Fruit fly (Drosophila melanogaster): ENCODE measurements around the gene Myo61F.
A peak's percentile ranks its signal among the peaks of the same experiment; 100 is the strongest.

The Myo61F gene

dm6 chr3L:1320230-1320930 lies 2.1 kb downstream of the Myo61F start (continued):
- TF ChIP-seq zf30C (GFP tag; optimal IDR thresholded peaks at IDR 0.05) (no peak), MTF-1 (GFP tag; optimal IDR thresholded peaks at IDR 0.05; ENCODE audit: borderline replicate concordance) (no peak), yki (optimal IDR thresholded peaks at IDR 0.05) (no peak), ci (GFP tag; IDR thresholded peaks at IDR 0.05) (no peak), chif (GFP tag; optimal IDR thresholded peaks at IDR 0.05) (no peak), MBD-R2 (GFP tag; IDR thresholded peaks at IDR 0.05) (no peak), ap (GFP tag; IDR thresholded peaks at IDR 0.05) (no peak), H15 (GFP tag; IDR thresholded peaks at IDR 0.05) (no peak), vvl (GFP tag; IDR thresholded peaks at IDR 0.05) (no peak), CG4617 (GFP tag; optimal IDR thresholded peaks at IDR 0.05; ENCODE audit: borderline replicate concordance) (no peak), org-1 (GFP tag; optimal IDR thresholded peaks at IDR 0.05) (no peak), dm (GFP tag; optimal IDR thresholded peaks at IDR 0.05) (no peak), CG10209 (GFP tag; optimal IDR thresholded peaks at IDR 0.05) (peak; percentile 14), CG4282 (GFP tag; optimal IDR thresholded peaks at IDR 0.05) (no peak), CG10321 (GFP tag; IDR thresholded peaks at IDR 0.05) (no peak), lola (GFP tag; optimal IDR thresholded peaks at IDR 0.05) (no peak), CG30431 (GFP tag; optimal IDR thresholded peaks at IDR 0.05) (no peak), CG6813 (GFP tag; optimal IDR thresholded peaks at IDR 0.05) (no peak), Kr (GFP tag; optimal IDR thresholded peaks at IDR 0.05) (no peak), esg (GFP tag; conservative IDR thresholded peaks at IDR 0.05) (no peak), CoRest (tag; optimal IDR thresholded peaks at IDR 0.05) (no peak), Max (GFP tag; optimal IDR thresholded peaks at IDR 0.05) (peak; percentile 16), CG1647 (GFP tag; optimal IDR thresholded peaks at IDR 0.05) (peak; percentile 24), Blimp-1 (GFP tag; optimal IDR thresholded peaks at IDR 0.05) (no peak), inv (GFP tag; IDR thresholded peaks at IDR 0.05; ENCODE audit: partially characterized antibody) (no peak), CG10267 (tag; optimal IDR thresholded peaks at IDR 0.05) (no peak), jigr1 (GFP tag; IDR thresholded peaks at IDR 0.05) (no peak), CG2678 (tag; optimal IDR thresholded peaks at IDR 0.05) (peak; percentile 49), Meics (GFP tag; optimal IDR thresholded peaks at IDR 0.05) (peak; percentile 34), CG34422 (GFP tag; IDR thresholded peaks at IDR 0.05) (no peak), CG18011 (GFP tag; optimal IDR thresholded peaks at IDR 0.05) (no peak), CG1024 (GFP tag; IDR thresholded peaks at IDR 0.05) (no peak), Dip2 (GFP tag; IDR thresholded peaks at IDR 0.05) (no peak), CG2116 (GFP tag; optimal IDR thresholded peaks at IDR 0.05) (no peak), CG7786 (GFP tag; optimal IDR thresholded peaks at IDR 0.05) (no peak), CG7357 (GFP tag; IDR thresholded peaks at IDR 0.05) (no peak), lov (optimal IDR thresholded peaks at IDR 0.05) (no peak), lov (GFP tag; IDR thresholded peaks at IDR 0.05) (no peak), jing (GFP tag; optimal IDR thresholded peaks at IDR 0.05) (no peak), D19A (tag; optimal IDR thresholded peaks at IDR 0.05) (peak; percentile 42), Hr3 (GFP tag; optimal IDR thresholded peaks at IDR 0.05) (no peak), CG10462 (GFP tag; optimal IDR thresholded peaks at IDR 0.05) (no peak), Gug (GFP tag; IDR thresholded peaks at IDR 0.05) (0 out of 4 replicates have a peak, but pooled peaks have one; percentile 2), insv (GFP tag; optimal IDR thresholded peaks at IDR 0.05) (no peak), Lpt (GFP tag; optimal IDR thresholded peaks at IDR 0.05) (no peak), CG15514 (GFP tag; optimal IDR thresholded peaks at IDR 0.05) (peak; percentile 4), CG17829 (tag; optimal IDR thresholded peaks at IDR 0.05) (no peak), unc-4 (GFP tag; IDR thresholded peaks at IDR 0.05; ENCODE audit: partially characterized antibody) (no peak), Nf-YB (GFP tag; optimal IDR thresholded peaks at IDR 0.05) (no peak), bsh (GFP tag; optimal IDR thresholded peaks at IDR 0.05) (no peak)

All from whole organism, embryonic.